Worm (Caenorhabditis elegans) whole organism, L1 larva: Measurements from ENCODE around the gene srx-67.
A peak's percentile ranks its signal among the peaks of the same experiment; 100 is the strongest.

Experiments used
- C04F5.9 ChIP-seq: sonication (generic microtip); optimal IDR thresholded peaks from 2 replicates; lab custom pipeline; 2016; ENCODE audit warnings: missing genetic modification characterization, missing compliant biosample characterization
- C16A3.4 ChIP-seq: fragments of 150-350 bp; optimal IDR thresholded peaks from 2 replicates; lab custom pipeline; 2014; ENCODE audit warnings: missing biosample characterization, missing genetic modification characterization
- Y116A8C.19 ChIP-seq: sonication (generic microtip); optimal IDR thresholded peaks from 2 replicates; lab custom pipeline; 2016; ENCODE audit warnings: missing compliant biosample characterization, missing genetic modification characterization, borderline replicate concordance
- ceh-63 ChIP-seq: fragments of 200-800 bp; sonication (Bioruptor generic); optimal IDR thresholded peaks from 2 replicates; lab custom pipeline; 2018; ENCODE audit warnings: mild to moderate bottlenecking, missing genetic modification characterization, missing compliant biosample characterization
- ceh-8 ChIP-seq: fragments of 200-800 bp; sonication (Bioruptor generic); optimal IDR thresholded peaks from 2 replicates; lab custom pipeline; 2018; ENCODE audit warnings: mild to moderate bottlenecking, missing genetic modification characterization, moderate library complexity, missing compliant biosample characterization
- ceh-82 ChIP-seq, 3 experiments: fragments of 150-350 bp in 1 of 3; sonication (generic microtip) in 2 of 3; optimal IDR thresholded peaks; 2 replicates each; lab custom pipeline; 2014 to 2017; ENCODE audit warnings: missing biosample characterization in 3 of 3, missing genetic modification characterization in 3 of 3
- ceh-90 ChIP-seq: sonication (generic microtip); optimal IDR thresholded peaks from 2 replicates; lab custom pipeline; 2016; ENCODE audit warnings: missing genetic modification characterization, missing compliant biosample characterization
- dsc-1 ChIP-seq: sonication (generic microtip); optimal IDR thresholded peaks from 2 replicates; lab custom pipeline; 2016; ENCODE audit warnings: mild to moderate bottlenecking, missing genetic modification characterization, missing compliant biosample characterization
- egl-27 ChIP-seq, 2 experiments: fragments of 150-350 bp in 1 of 2; sonication (generic microtip); optimal IDR thresholded peaks; 3 replicates each; lab custom pipeline; 2017 to 2018; ENCODE audit warnings: missing biosample characterization in 2 of 2, missing genetic modification characterization in 2 of 2, missing genetic modification reagents in 2 of 2
- ets-5 ChIP-seq: fragments of 200-800 bp; sonication (Bioruptor generic); IDR thresholded peaks from 2 replicates; pipeline ENCODE4 v1.3.6; 2022; ENCODE audit warnings: missing genetic modification characterization, missing compliant biosample characterization
- fkh-10 ChIP-seq: sonication (generic microtip); optimal IDR thresholded peaks from 2 replicates; lab custom pipeline; 2017; ENCODE audit warnings: missing biosample characterization, missing genetic modification reagents, missing genetic modification characterization
- fkh-4 ChIP-seq: sonication (generic microtip); optimal IDR thresholded peaks from 2 replicates; lab custom pipeline; 2016; ENCODE audit warnings: missing compliant biosample characterization, missing genetic modification characterization, borderline replicate concordance
- fkh-8 ChIP-seq: sonication (generic microtip); optimal IDR thresholded peaks from 2 replicates; lab custom pipeline; 2016; ENCODE audit warnings: mild to moderate bottlenecking, missing genetic modification characterization, missing compliant biosample characterization
- hlh-17 ChIP-seq: fragments of 200-800 bp; sonication (Bioruptor generic); optimal IDR thresholded peaks from 2 replicates; lab custom pipeline; 2018; ENCODE audit warnings: missing genetic modification characterization, mild to moderate bottlenecking, missing compliant biosample characterization, moderate library complexity, borderline replicate concordance
- hlh-4 ChIP-seq: sonication (generic microtip); optimal IDR thresholded peaks from 2 replicates; lab custom pipeline; 2016; ENCODE audit warnings: mild to moderate bottlenecking, missing genetic modification characterization, missing compliant biosample characterization
- hpl-2 ChIP-seq: fragments of 150-350 bp; optimal IDR thresholded peaks from 2 replicates; lab custom pipeline; 2014; ENCODE audit warnings: missing biosample characterization, missing genetic modification reagents, missing genetic modification characterization
- lin-13 ChIP-seq: fragments of 150-350 bp; optimal IDR thresholded peaks from 2 replicates; lab custom pipeline; 2014; ENCODE audit warnings: missing biosample characterization, missing genetic modification reagents, missing genetic modification characterization
- lir-3 ChIP-seq: sonication (generic microtip); optimal IDR thresholded peaks from 2 replicates; lab custom pipeline; 2016; ENCODE audit warnings: mild to moderate bottlenecking, missing genetic modification characterization, moderate library complexity, missing compliant biosample characterization; ENCODE audit not compliant: poor library complexity
- mdl-1 ChIP-seq, 2 experiments: fragments of 150-350 bp; optimal IDR thresholded peaks; 2 replicates each; lab custom pipeline; 2014 to 2017; ENCODE audit warnings: missing biosample characterization in 2 of 2, missing genetic modification characterization in 2 of 2, inconsistent platforms in 1 of 2
- mef-2 ChIP-seq: fragments of 150-350 bp; optimal IDR thresholded peaks from 2 replicates; lab custom pipeline; 2014; ENCODE audit warnings: missing biosample characterization, missing genetic modification characterization
- nhr-12 ChIP-seq: sonication (generic microtip); optimal IDR thresholded peaks from 2 replicates; lab custom pipeline; 2017; ENCODE audit warnings: missing biosample characterization, missing genetic modification characterization
- nhr-19 ChIP-seq: fragments of 200-800 bp; sonication (Bioruptor generic); conservative IDR thresholded peaks from 2 replicates; pipeline ENCODE4 v1.3.6; 2022; ENCODE audit warnings: missing genetic modification characterization, missing compliant biosample characterization
- nhr-237 ChIP-seq: fragments of 150-350 bp; optimal IDR thresholded peaks from 2 replicates; lab custom pipeline; 2014; ENCODE audit warnings: missing biosample characterization, missing genetic modification characterization
- nhr-28 ChIP-seq: fragments of 150-350 bp; optimal IDR thresholded peaks from 2 replicates; lab custom pipeline; 2014; ENCODE audit warnings: missing biosample characterization, missing genetic modification characterization
- nhr-47 ChIP-seq: sonication (generic microtip); optimal IDR thresholded peaks from 2 replicates; lab custom pipeline; 2016; ENCODE audit warnings: mild to moderate bottlenecking, missing genetic modification characterization, moderate library complexity, missing compliant biosample characterization
- nhr-71 ChIP-seq: sonication (generic microtip); optimal IDR thresholded peaks from 2 replicates; lab custom pipeline; 2016; ENCODE audit warnings: mild to moderate bottlenecking, missing genetic modification characterization, moderate library complexity, missing compliant biosample characterization
- nhr-85 ChIP-seq: sonication (generic microtip); peaks from one replicate; lab custom pipeline; 2016; ENCODE audit warnings: missing genetic modification characterization, inconsistent platforms, missing compliant biosample characterization
- nhr-90 ChIP-seq: sonication (generic microtip); optimal IDR thresholded peaks from 2 replicates; lab custom pipeline; 2016; ENCODE audit warnings: mild to moderate bottlenecking, missing genetic modification characterization, missing compliant biosample characterization; ENCODE audit not compliant: poor library complexity
- pax-3 ChIP-seq: fragments of 200-800 bp; sonication (Bioruptor generic); optimal IDR thresholded peaks from 2 replicates; lab custom pipeline; 2018; ENCODE audit warnings: mild to moderate bottlenecking, missing genetic modification characterization, moderate library complexity, missing compliant biosample characterization
- rnt-1 ChIP-seq: sonication (generic microtip); optimal IDR thresholded peaks from 2 replicates; lab custom pipeline; 2016; ENCODE audit warnings: mild to moderate bottlenecking, missing genetic modification characterization, moderate library complexity, missing compliant biosample characterization
- skn-1 ChIP-seq: fragments of 150-350 bp; optimal IDR thresholded peaks from 2 replicates; lab custom pipeline; 2014; ENCODE audit warnings: missing biosample characterization, missing genetic modification characterization
- snpc-4 ChIP-seq: fragments of 150-350 bp; optimal IDR thresholded peaks from 2 replicates; lab custom pipeline; 2014; ENCODE audit warnings: missing biosample characterization, missing genetic modification characterization
- sptf-1 ChIP-seq: fragments of 150-350 bp; optimal IDR thresholded peaks from 2 replicates; lab custom pipeline; 2014; ENCODE audit warnings: missing biosample characterization, missing genetic modification characterization
- sup-37 ChIP-seq: fragments of 200-800 bp; sonication (Bioruptor generic); optimal IDR thresholded peaks from 2 replicates; lab custom pipeline; 2018; ENCODE audit warnings: mild to moderate bottlenecking, missing genetic modification characterization, missing compliant biosample characterization
- swsn-7 ChIP-seq: sonication (generic microtip); optimal IDR thresholded peaks from 2 replicates; lab custom pipeline; 2016; ENCODE audit warnings: missing genetic modification characterization, missing compliant biosample characterization
- tbx-2 ChIP-seq: sonication (generic microtip); optimal IDR thresholded peaks from 2 replicates; lab custom pipeline; 2016; ENCODE audit warnings: missing genetic modification characterization, missing compliant biosample characterization
- unc-30 ChIP-seq: sonication (generic microtip); optimal IDR thresholded peaks from 2 replicates; lab custom pipeline; 2017; ENCODE audit warnings: missing biosample characterization, missing genetic modification characterization
- unc-62 ChIP-seq: fragments of 150-350 bp; optimal IDR thresholded peaks from 2 replicates; lab custom pipeline; 2014; ENCODE audit warnings: missing biosample characterization, missing genetic modification reagents, missing genetic modification characterization
- unc-98 ChIP-seq: fragments of 200-800 bp; sonication (Bioruptor generic); IDR thresholded peaks from 2 replicates; pipeline ENCODE4 v1.3.6; 2022; ENCODE audit warnings: missing genetic modification characterization, missing compliant biosample characterization
- vab-15 ChIP-seq: sonication (generic microtip); optimal IDR thresholded peaks from 2 replicates; lab custom pipeline; 2017; ENCODE audit warnings: missing genotype, mild to moderate bottlenecking, missing genetic modification characterization, missing compliant biosample characterization
- zip-4 ChIP-seq: fragments of 200-800 bp; sonication (Bioruptor generic); optimal IDR thresholded peaks from 2 replicates; lab custom pipeline; 2018; ENCODE audit warnings: mild to moderate bottlenecking, missing genetic modification characterization, moderate library complexity, missing compliant biosample characterization
- ztf-4 ChIP-seq: fragments of 150-350 bp; optimal IDR thresholded peaks from 2 replicates; lab custom pipeline; 2014; ENCODE audit warnings: missing biosample characterization, missing genetic modification characterization

The srx-67 gene

ce11 chrV:3877242-3877641 lies 39.3 kb upstream of the srx-67 start:
- TF ChIP-seq nhr-90 (tag; lab: Kevin White, UChicago) (no peak), nhr-12 (tag; lab: Kevin White, UChicago) (no peak), dsc-1 (tag; lab: Kevin White, UChicago) (peak; percentile 85), nhr-28 (tag; lab: Kevin White, UChicago) (no peak), nhr-47 (peak; percentile 13), Y116A8C.19 (tag; lab: Kevin White, UChicago) (no peak), pax-3 (peak; percentile 14), fkh-8 (peak; percentile 75), hpl-2 (GFP tag; lab: Kevin White, UChicago) (no peak), fkh-10 (GFP tag; lab: Kevin White, UChicago) (no peak), nhr-71 (tag; lab: Kevin White, UChicago) (peak; percentile 5), vab-15 (tag; lab: Kevin White, UChicago) (no peak), nhr-85 (tag; lab: Kevin White, UChicago) (no peak), C04F5.9 (no peak), unc-98 (GFP tag; lab: Robert Waterston, UW) (no peak), nhr-237 (tag; lab: Kevin White, UChicago) (no peak), ceh-82 (tag; optimal IDR thresholded peaks at IDR 0.05; lab: Kevin White, UChicago) (no peak), hlh-17 (no peak)

- TF ChIP-seq egl-27 (tag; optimal IDR thresholded peaks at IDR 0.05; lab: Kevin White, UChicago): no peak
- no peak for TF ChIP-seq C04F5.9
- no peak for TF ChIP-seq ztf-4 (tag; lab: Kevin White, UChicago)
- no peak for TF ChIP-seq swsn-7 (tag; lab: Kevin White, UChicago)
- TF ChIP-seq nhr-19: no peak
- TF ChIP-seq tbx-2: no peak
- no peak for TF ChIP-seq lin-13 (GFP tag; lab: Kevin White, UChicago)
- TF ChIP-seq unc-30 (tag; lab: Kevin White, UChicago): no peak
- TF ChIP-seq pax-3: no peak
- no peak for TF ChIP-seq snpc-4 (tag; lab: Kevin White, UChicago)
- TF ChIP-seq, all 84 proteins: peak for 0
Measured at ce11 chrV:3878223-3878622, 38.4 kb upstream of the srx-67 start, which contains the start of gene nhr-159. Gene nhr-159 (minus strand): TSS chrV:3878323.

- no peak for TF ChIP-seq zip-4 (GFP tag; lab: Kevin White, UChicago)
- TF ChIP-seq nhr-47: no peak
- TF ChIP-seq hlh-4 (tag; lab: Kevin White, UChicago): no peak
- TF ChIP-seq ets-5 (GFP tag; lab: Robert Waterston, UW): no peak
- TF ChIP-seq lin-13 (GFP tag; lab: Kevin White, UChicago): no peak
- TF ChIP-seq sptf-1 (tag; lab: Kevin White, UChicago): no peak
- TF ChIP-seq rnt-1 (tag; lab: Kevin White, UChicago): no peak
- TF ChIP-seq dsc-1 (tag; lab: Kevin White, UChicago): peak; percentile 65
- TF ChIP-seq ceh-90 (tag; lab: Kevin White, UChicago): no peak
- peak; percentile 3 for TF ChIP-seq nhr-71 (tag; lab: Kevin White, UChicago)
- peak; percentile 38 for TF ChIP-seq fkh-8
- peak; percentile 70 for TF ChIP-seq ceh-8 (GFP tag; lab: Kevin White, UChicago)
- no peak for TF ChIP-seq lir-3 (tag; lab: Kevin White, UChicago)
- TF ChIP-seq fkh-4 (tag; lab: Kevin White, UChicago): no peak
- TF ChIP-seq C16A3.4: no peak
Measured at ce11 chrV:3884550-3884949, 32.0 kb upstream of the srx-67 start.

ce11 chrV:3886104-3886503 lies 30.5 kb upstream of the srx-67 start, which contains the start of gene nhr-124:
Gene nhr-124 (minus strand): TSS chrV:3886204.
- TF ChIP-seq dsc-1 (tag; lab: Kevin White, UChicago) (no peak), unc-98 (GFP tag; lab: Robert Waterston, UW) (no peak), unc-62 (no peak), mef-2 (no peak), fkh-8 (no peak), skn-1 (no peak), sup-37 (no peak), nhr-19 (no peak), mdl-1 (tag; optimal IDR thresholded peaks at IDR 0.05; lab: Kevin White, UChicago) (no peak), ceh-63 (no peak), zip-4 (GFP tag; lab: Kevin White, UChicago) (no peak), nhr-28 (tag; lab: Kevin White, UChicago) (no peak), Y116A8C.19 (tag; lab: Kevin White, UChicago) (no peak)
